Worm (Caenorhabditis elegans): ENCODE measurements around the gene nsph-4.3.

nsph-4.3 gene

ce11 chrIII:7570083-7570695 lies 38.9 kb downstream of the nsph-4.3 start, which contains the start of gene R13A5.7 (continued):
- peak; percentile 68 to 86 for TF ChIP-seq lsy-2 (tag; optimal IDR thresholded peaks at IDR 0.05)
- no peak for TF ChIP-seq lin-39 (tag; optimal IDR thresholded peaks at IDR 0.05)
- TF ChIP-seq blmp-1 (tag; optimal IDR thresholded peaks at IDR 0.05), result peak; percentile 58
- no peak for TF ChIP-seq efl-3 (GFP tag; optimal IDR thresholded peaks at IDR 0.05)
- peak in 1 of 2 experiments; percentile 9 for TF ChIP-seq ztf-11 (tag; optimal IDR thresholded peaks at IDR 0.05)
- peak; percentile 48 for TF ChIP-seq lir-3 (tag; optimal IDR thresholded peaks at IDR 0.05; ENCODE audit: poor library complexity)
- peak; percentile 82 for TF ChIP-seq nhr-85 (tag)
- peak in 1 of 6 experiments; percentile 20 for TF ChIP-seq elt-3 (tag; optimal IDR thresholded peaks at IDR 0.05)

DNA sequence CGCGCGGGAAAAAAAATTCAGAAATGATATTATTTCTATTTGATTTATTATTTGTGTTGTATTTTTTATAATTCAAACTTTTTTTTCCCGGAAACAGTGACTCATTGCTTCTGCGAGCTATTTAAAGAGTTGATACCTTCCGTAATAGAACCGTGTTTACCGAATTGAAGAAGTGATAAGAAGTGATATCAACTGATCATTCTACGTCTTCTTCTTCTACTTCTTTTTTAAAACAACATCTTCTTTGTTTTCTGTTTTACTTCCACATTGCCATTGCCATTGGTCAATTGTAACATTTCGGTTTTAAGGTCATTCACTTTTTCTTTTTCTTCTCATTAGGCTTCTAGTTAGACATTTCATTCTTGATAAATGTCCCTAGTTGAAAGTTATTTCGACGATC lies 43.0 kb downstream of the nsph-4.3 start, which contains the start of gene ttr-32:
Gene ttr-32 (plus strand): TSS at position 314 of the 400 bp plus-strand sequence.
- TF ChIP-seq C34B4.2 (tag; optimal IDR thresholded peaks at IDR 0.05), result no peak
- TF ChIP-seq mef-2 (tag; optimal IDR thresholded peaks at IDR 0.05), result no peak
- peak in 2 of 6 experiments; percentile 28 to 60 for TF ChIP-seq elt-3 (tag; optimal IDR thresholded peaks at IDR 0.05)
- no peak for TF ChIP-seq blmp-1 (tag; optimal IDR thresholded peaks at IDR 0.05)
- no peak for TF ChIP-seq lin-15B (tag; optimal IDR thresholded peaks at IDR 0.05)
- TF ChIP-seq lin-14 (GFP tag; optimal IDR thresholded peaks at IDR 0.05), result peak; percentile 28
- TF ChIP-seq fkh-10 (GFP tag; optimal IDR thresholded peaks at IDR 0.05), result no peak
- no peak for TF ChIP-seq unc-130 (tag; optimal IDR thresholded peaks at IDR 0.05)
- TF ChIP-seq lsy-2 (tag; optimal IDR thresholded peaks at IDR 0.05), result no peak
- TF ChIP-seq pag-3 (tag; optimal IDR thresholded peaks at IDR 0.05; ENCODE audit: borderline replicate concordance, insufficient read depth), result peak; percentile 6
- TF ChIP-seq ceh-63 (GFP tag; optimal IDR thresholded peaks at IDR 0.05), result no peak
- peak; percentile 60 for TF ChIP-seq nhr-85 (tag)

DNA sequence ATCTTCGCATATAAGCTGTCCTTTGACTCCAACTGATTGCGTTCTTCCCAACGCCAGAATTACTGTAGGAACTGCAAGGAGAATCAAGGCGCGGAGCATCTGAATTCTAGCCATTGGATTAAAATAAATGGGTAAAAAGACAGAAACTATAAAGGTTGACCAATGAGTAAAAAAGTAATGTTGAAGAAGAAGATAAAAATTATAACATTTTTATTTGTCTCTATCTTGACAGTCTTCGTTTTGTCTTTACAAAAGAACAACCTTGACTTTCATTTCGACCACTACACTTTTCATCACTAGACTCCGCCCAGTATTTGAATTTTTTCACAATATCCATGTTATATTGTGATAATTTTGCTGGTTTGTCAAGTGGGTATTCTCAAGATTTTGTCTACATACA lies 43.8 kb downstream of the nsph-4.3 start, which contains the start of gene ttr-8:
Gene ttr-8 (minus strand): TSS at position 101 of the 400 bp plus-strand sequence.
- TF ChIP-seq ets-5 (GFP tag; IDR thresholded peaks at IDR 0.05) (no peak), alr-1 (tag; optimal IDR thresholded peaks at IDR 0.05; ENCODE audit: borderline replicate concordance) (no peak), unc-62 (GFP tag; optimal IDR thresholded peaks at IDR 0.05) (no peak), swsn-7 (tag; optimal IDR thresholded peaks at IDR 0.05) (no peak), snpc-4 (tag; optimal IDR thresholded peaks at IDR 0.05) (no peak), elt-2 (tag; optimal IDR thresholded peaks at IDR 0.05) (no peak), pqm-1 (tag; optimal IDR thresholded peaks at IDR 0.05) (no peak), blmp-1 (tag; optimal IDR thresholded peaks at IDR 0.05) (no peak), nhr-237 (tag; optimal IDR thresholded peaks at IDR 0.05) (no peak), nhr-90 (tag; optimal IDR thresholded peaks at IDR 0.05; ENCODE audit: poor library complexity) (no peak)

- TF ChIP-seq tbx-2 (tag; optimal IDR thresholded peaks at IDR 0.05) (no peak), vab-15 (tag; optimal IDR thresholded peaks at IDR 0.05) (no peak), nhr-84 (tag; optimal IDR thresholded peaks at IDR 0.05) (no peak), nhr-47 (tag; optimal IDR thresholded peaks at IDR 0.05) (no peak), hlh-17 (GFP tag; optimal IDR thresholded peaks at IDR 0.05; ENCODE audit: borderline replicate concordance) (no peak), mef-2 (tag; optimal IDR thresholded peaks at IDR 0.05) (no peak), nhr-90 (tag; optimal IDR thresholded peaks at IDR 0.05; ENCODE audit: poor library complexity) (no peak), nhr-20 (tag; optimal IDR thresholded peaks at IDR 0.05) (no peak), elt-3 (tag; optimal IDR thresholded peaks at IDR 0.05) (no peak), lin-39 (tag; optimal IDR thresholded peaks at IDR 0.05) (no peak), unc-30 (tag; optimal IDR thresholded peaks at IDR 0.05) (no peak), ztf-11 (tag; optimal IDR thresholded peaks at IDR 0.05) (no peak), lin-13 (GFP tag; optimal IDR thresholded peaks at IDR 0.05) (no peak), zip-4 (GFP tag; optimal IDR thresholded peaks at IDR 0.05) (no peak)
Measured at ce11 chrIII:7561872-7562271, 47.2 kb downstream of the nsph-4.3 start, which contains the start of gene lgc-12. Gene lgc-12, plus strand, starts transcription at chrIII:7562172.

Data from whole organism, L1 larva.